Worm (Caenorhabditis elegans): ENCODE results near the gene F21H7.12.

DNA sequence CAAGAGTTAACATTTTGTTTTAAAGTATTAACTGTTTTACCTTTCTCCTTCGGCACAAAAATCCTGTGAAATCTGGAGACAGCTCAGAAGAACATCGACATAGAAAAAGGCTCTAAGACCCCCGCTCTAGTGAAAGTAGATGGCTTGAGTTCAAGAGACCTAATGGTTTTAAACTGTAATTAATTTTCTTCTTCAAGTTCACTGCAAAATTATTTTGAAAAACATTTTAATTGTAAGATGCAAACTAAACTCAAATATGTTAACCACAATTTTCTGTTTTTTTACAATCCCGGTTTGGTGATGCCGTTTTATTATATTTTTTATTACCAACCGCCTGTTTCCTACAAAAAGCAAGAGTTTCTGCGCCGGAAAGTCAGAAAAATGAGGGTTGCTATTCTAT is 3.7 kb downstream of the F21H7.12 start, which contains the start of gene clec-233:
- TF ChIP-seq ama-1 (optimal IDR thresholded peaks at IDR 0.05) (no peak), scrt-1 (GFP tag; IDR thresholded peaks at IDR 0.05) (no peak), pes-1 (GFP tag; IDR thresholded peaks at IDR 0.05) (no peak), sea-1 (GFP tag; conservative IDR thresholded peaks at IDR 0.05) (no peak), tra-4 (tag; optimal IDR thresholded peaks at IDR 0.05) (no peak), tbx-11 (GFP tag; IDR thresholded peaks at IDR 0.05) (no peak), ceh-36 (tag; optimal IDR thresholded peaks at IDR 0.05) (no peak), aly-1 (tag; optimal IDR thresholded peaks at IDR 0.05) (no peak), B0310.2 (tag; optimal IDR thresholded peaks at IDR 0.05) (no peak), flt-1 (GFP tag; IDR thresholded peaks at IDR 0.05) (no peak)

All from whole organism, early embryonic.